Fruit fly (Drosophila melanogaster) whole organism, wandering third instar larva: ENCODE results near the gene Gale.

Experiments
- Abd-B ChIP-seq: fragments of >200 bp; optimal IDR thresholded peaks from 2 replicates; lab custom pipeline; 2017; ENCODE audit warnings: missing biosample characterization, missing genetic modification characterization
- CG32264 ChIP-seq: fragments of 200-800 bp; sonication (Bioruptor generic); optimal IDR thresholded peaks from 2 replicates; lab custom pipeline; 2016; ENCODE audit warnings: missing biosample characterization, missing genetic modification characterization
- CG9705 ChIP-seq: fragments of 200-800 bp; sonication (Bioruptor generic); optimal IDR thresholded peaks from 2 replicates; lab custom pipeline; 2018; ENCODE audit warnings: missing biosample characterization, mild to moderate bottlenecking, missing genetic modification characterization
- CrebA ChIP-seq: fragments of 200-800 bp; sonication (Bioruptor generic); optimal IDR thresholded peaks from 2 replicates; lab custom pipeline; 2016; ENCODE audit warnings: missing biosample characterization, mild to moderate bottlenecking, missing genetic modification characterization, borderline replicate concordance
- Dfd ChIP-seq: fragments of >200 bp; optimal IDR thresholded peaks from 2 replicates; lab custom pipeline; 2017; ENCODE audit warnings: missing biosample characterization, missing genetic modification characterization
- Dif ChIP-seq: fragments of 200-275, 200-300 bp; sonication (Bioruptor generic); optimal IDR thresholded peaks from 2 replicates; lab custom pipeline; 2018; ENCODE audit warnings: missing biosample characterization, missing genetic modification characterization; ENCODE audit not compliant: partially characterized antibody
- HLH106 ChIP-seq: fragments of 200-800 bp; optimal IDR thresholded peaks from 3 replicates; lab custom pipeline; 2019; ENCODE audit warnings: missing biosample characterization, mild to moderate bottlenecking, missing genetic modification characterization, moderate library complexity
- Hr78 ChIP-seq: fragments of >200 bp; optimal IDR thresholded peaks from 2 replicates; lab custom pipeline; 2017; ENCODE audit warnings: missing biosample characterization, missing genetic modification characterization
- Hr83 ChIP-seq: fragments of 200-300 bp; sonication (Bioruptor generic); optimal IDR thresholded peaks from 2 replicates; lab custom pipeline; 2016; ENCODE audit warnings: missing biosample characterization, mild to moderate bottlenecking, missing genetic modification characterization, moderate library complexity; ENCODE audit not compliant: poor library complexity, severe bottlenecking
- Jra ChIP-seq: sonication (Bioruptor generic); optimal IDR thresholded peaks from 2 replicates; lab custom pipeline; 2016; ENCODE audit warnings: missing biosample characterization, missing genetic modification characterization
- Myc ChIP-seq: fragments of >200 bp; optimal IDR thresholded peaks from 2 replicates; lab custom pipeline; 2017
- N ChIP-seq: fragments of >200 bp; optimal IDR thresholded peaks from 2 replicates; lab custom pipeline; 2018; ENCODE audit warnings: missing biosample characterization, missing external identifiers, missing genetic modification characterization
- OdsH ChIP-seq: fragments of 200-800 bp; sonication (Bioruptor generic); optimal IDR thresholded peaks from 2 replicates; lab custom pipeline; 2016; ENCODE audit warnings: missing biosample characterization, mild to moderate bottlenecking, missing genetic modification characterization
- Rel ChIP-seq, 2 experiments: fragments of 200-800 bp; sonication (Bioruptor generic) in 1 of 2; optimal IDR thresholded peaks; 2 replicates in 1 of 2; 3 replicates in 1 of 2; lab custom pipeline; 2016 to 2019; ENCODE audit warnings: mild to moderate bottlenecking in 2 of 2, missing biosample characterization in 2 of 2, missing genetic modification characterization in 2 of 2, moderate library complexity in 1 of 2
- Sp1 ChIP-seq: fragments of 200-800 bp; sonication (Bioruptor generic); optimal IDR thresholded peaks from 3 replicates; lab custom pipeline; 2019; ENCODE audit warnings: missing biosample characterization, mild to moderate bottlenecking, missing genetic modification characterization, moderate library complexity
- Vsx2 ChIP-seq: fragments of 200-300, 225-300 bp; sonication (Bioruptor generic); optimal IDR thresholded peaks from 2 replicates; lab custom pipeline; 2018; ENCODE audit warnings: missing biosample characterization, missing genetic modification characterization; ENCODE audit not compliant: partially characterized antibody
- br ChIP-seq: fragments of 200-800 bp; sonication (Bioruptor generic); optimal IDR thresholded peaks from 2 replicates; lab custom pipeline; 2016; ENCODE audit warnings: missing biosample characterization, missing genetic modification characterization
- brk ChIP-seq: fragments of 200-800 bp; sonication (Bioruptor generic); optimal IDR thresholded peaks from 2 replicates; lab custom pipeline; 2016; ENCODE audit warnings: missing biosample characterization, mild to moderate bottlenecking, missing genetic modification characterization
- dmrt93B ChIP-seq: fragments of 200-800 bp; sonication (Bioruptor generic); optimal IDR thresholded peaks from 2 replicates; lab custom pipeline; 2018; ENCODE audit warnings: missing biosample characterization, mild to moderate bottlenecking, missing genetic modification characterization
- dsf ChIP-seq: sonication (Bioruptor generic); optimal IDR thresholded peaks from 2 replicates; lab custom pipeline; 2016; ENCODE audit warnings: missing biosample characterization, missing genetic modification characterization, borderline replicate concordance
- foxo ChIP-seq, 2 experiments: fragments of 200-800 bp; sonication (Bioruptor generic); optimal IDR thresholded peaks; 2 replicates in 1 of 2; 3 replicates in 1 of 2; lab custom pipeline; 2016 to 2017; ENCODE audit warnings: missing biosample characterization in 2 of 2, missing genetic modification characterization in 2 of 2
- fru ChIP-seq: fragments of 200-800 bp; sonication (Bioruptor generic); optimal IDR thresholded peaks from 3 replicates; lab custom pipeline; 2016; ENCODE audit warnings: missing biosample characterization, mild to moderate bottlenecking, missing genetic modification characterization
- h ChIP-seq: fragments of 200-800 bp; sonication (Bioruptor generic); optimal IDR thresholded peaks from 3 replicates; lab custom pipeline; 2016; ENCODE audit warnings: missing biosample characterization, mild to moderate bottlenecking, missing genetic modification characterization
- jim ChIP-seq: fragments of 175-275, 200-325 bp; sonication (Bioruptor generic); optimal IDR thresholded peaks from 2 replicates; lab custom pipeline; 2016; ENCODE audit warnings: missing biosample characterization, mild to moderate bottlenecking, missing genetic modification characterization
- lola ChIP-seq: fragments of >200 bp; optimal IDR thresholded peaks from 2 replicates; lab custom pipeline; 2017; ENCODE audit warnings: missing biosample characterization, missing genetic modification characterization
- psq ChIP-seq: fragments of 200-800 bp; sonication (Bioruptor generic); optimal IDR thresholded peaks from 3 replicates; lab custom pipeline; 2017; ENCODE audit warnings: missing biosample characterization, mild to moderate bottlenecking, missing genetic modification characterization, moderate library complexity
- rgr ChIP-seq: fragments of 200-800 bp; sonication (Bioruptor generic); optimal IDR thresholded peaks from 3 replicates; lab custom pipeline; 2016; ENCODE audit warnings: missing biosample characterization, mild to moderate bottlenecking, missing genetic modification characterization
- sv ChIP-seq: fragments of 200-800 bp; sonication (Bioruptor generic); optimal IDR thresholded peaks from 3 replicates; lab custom pipeline; 2016; ENCODE audit warnings: missing biosample characterization, missing genetic modification characterization
- tai ChIP-seq: sonication (Bioruptor generic); optimal IDR thresholded peaks from 2 replicates; lab custom pipeline; 2016; ENCODE audit warnings: missing biosample characterization, missing genetic modification characterization
- usp ChIP-seq: fragments of >200 bp; optimal IDR thresholded peaks from 2 replicates; lab custom pipeline; 2017; ENCODE audit warnings: missing biosample characterization, missing genetic modification characterization
- woc ChIP-seq: sonication (Bioruptor generic); optimal IDR thresholded peaks from 2 replicates; lab custom pipeline; 2016; ENCODE audit warnings: missing biosample characterization, mild to moderate bottlenecking, missing genetic modification characterization

Gale gene

dm6 chr3L:640324-640974 lies 7.9 kb upstream of the Gale start (continued):
- TF ChIP-seq foxo (GFP tag; optimal IDR thresholded peaks at IDR 0.05; lab: Kevin White, UChicago) (peak in 1 of 2 experiments; percentile 94), Hr83 (GFP tag; lab: Kevin White, UChicago) (no peak), CG32264 (GFP tag; lab: Kevin White, UChicago) (peak; percentile 64), br (GFP tag; lab: Kevin White, UChicago) (peak; percentile 93), Dif (GFP tag; lab: Kevin White, UChicago) (peak; percentile 16), Rel (GFP tag; optimal IDR thresholded peaks at IDR 0.05; lab: Kevin White, UChicago) (peak; percentile 43), Rel (tag; optimal IDR thresholded peaks at IDR 0.05; lab: Kevin White, UChicago) (peak; percentile 52), CG9705 (GFP tag; lab: Kevin White, UChicago) (peak; percentile 79)

DNA sequence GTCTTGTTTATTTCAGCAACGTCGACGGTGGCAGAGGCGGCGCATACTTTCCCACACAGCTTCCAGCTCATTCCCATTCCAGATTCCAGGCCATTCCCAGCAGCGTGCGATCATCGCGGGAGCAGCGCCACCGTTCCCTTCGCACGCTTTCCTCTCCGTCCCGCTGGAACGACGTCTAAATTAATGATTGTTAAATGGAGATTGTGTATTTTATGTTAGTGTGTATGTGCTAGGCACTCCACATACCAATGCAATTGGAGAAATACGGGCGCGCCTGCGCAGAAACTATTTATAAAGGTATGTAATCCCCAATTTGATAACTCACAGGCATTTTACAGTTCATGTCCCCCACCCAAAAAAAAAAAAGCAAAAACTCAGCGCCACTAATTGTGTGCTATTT lies 6.9 kb upstream of the Gale start:
- TF ChIP-seq OdsH (no peak), sv (no peak), usp (GFP tag; lab: Kevin White, UChicago) (no peak), Dfd (GFP tag; lab: Kevin White, UChicago) (no peak), brk (no peak), psq (GFP tag; lab: Kevin White, UChicago) (no peak), Hr78 (GFP tag; lab: Kevin White, UChicago) (no peak), lola (GFP tag; lab: Kevin White, UChicago) (no peak), dmrt93B (GFP tag; lab: Kevin White, UChicago) (no peak), CrebA (GFP tag; lab: Kevin White, UChicago) (no peak), Abd-B (GFP tag; lab: Kevin White, UChicago) (no peak), Hr83 (GFP tag; lab: Kevin White, UChicago) (no peak), CG32264 (GFP tag; lab: Kevin White, UChicago) (no peak), Myc (lab: Kevin White, UChicago) (no peak), woc (GFP tag; lab: Kevin White, UChicago) (no peak), foxo (GFP tag; optimal IDR thresholded peaks at IDR 0.05; lab: Kevin White, UChicago) (no peak), Jra (GFP tag; lab: Kevin White, UChicago) (no peak), dsf (no peak), rgr (GFP tag; lab: Kevin White, UChicago) (no peak)

DNA sequence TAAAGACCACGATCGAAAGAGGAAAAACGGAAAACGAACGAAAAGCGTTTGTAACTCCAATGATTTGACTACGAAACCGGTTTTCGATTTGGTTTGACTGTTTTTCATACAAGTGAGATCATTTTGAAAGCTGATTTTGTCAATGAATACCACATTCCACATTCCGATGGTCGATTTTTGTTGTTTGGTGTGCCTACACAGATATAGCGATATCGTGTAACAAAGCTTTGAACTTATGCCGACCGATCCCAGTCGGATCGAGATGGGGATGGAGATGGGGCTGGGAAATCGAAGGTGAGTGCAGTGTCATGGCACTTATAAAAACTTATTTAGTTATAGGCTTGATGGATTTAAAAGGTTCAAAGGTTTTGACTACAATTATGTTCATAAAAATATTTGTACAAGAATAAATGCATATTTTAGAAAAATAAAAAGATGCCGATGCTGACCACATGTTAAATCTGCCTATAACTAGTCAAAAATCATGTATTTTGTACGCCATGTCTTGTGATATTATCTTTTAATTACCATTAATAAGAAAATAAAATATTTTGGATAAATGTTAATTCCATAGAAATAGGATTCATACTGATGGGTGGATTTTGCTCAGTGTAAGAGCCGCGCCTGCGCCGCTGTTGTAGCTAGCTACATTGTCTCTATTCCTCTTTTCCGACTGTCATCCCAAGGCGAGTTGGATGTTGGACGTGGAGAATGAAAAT lies 6.0 kb upstream of the Gale start:
- peak; percentile 18 for TF ChIP-seq sv
- TF ChIP-seq lola (GFP tag; lab: Kevin White, UChicago) = no peak
- TF ChIP-seq Hr83 (GFP tag; lab: Kevin White, UChicago) = no peak
- no peak for TF ChIP-seq OdsH
- TF ChIP-seq, all 38 proteins: peak for 1

DNA sequence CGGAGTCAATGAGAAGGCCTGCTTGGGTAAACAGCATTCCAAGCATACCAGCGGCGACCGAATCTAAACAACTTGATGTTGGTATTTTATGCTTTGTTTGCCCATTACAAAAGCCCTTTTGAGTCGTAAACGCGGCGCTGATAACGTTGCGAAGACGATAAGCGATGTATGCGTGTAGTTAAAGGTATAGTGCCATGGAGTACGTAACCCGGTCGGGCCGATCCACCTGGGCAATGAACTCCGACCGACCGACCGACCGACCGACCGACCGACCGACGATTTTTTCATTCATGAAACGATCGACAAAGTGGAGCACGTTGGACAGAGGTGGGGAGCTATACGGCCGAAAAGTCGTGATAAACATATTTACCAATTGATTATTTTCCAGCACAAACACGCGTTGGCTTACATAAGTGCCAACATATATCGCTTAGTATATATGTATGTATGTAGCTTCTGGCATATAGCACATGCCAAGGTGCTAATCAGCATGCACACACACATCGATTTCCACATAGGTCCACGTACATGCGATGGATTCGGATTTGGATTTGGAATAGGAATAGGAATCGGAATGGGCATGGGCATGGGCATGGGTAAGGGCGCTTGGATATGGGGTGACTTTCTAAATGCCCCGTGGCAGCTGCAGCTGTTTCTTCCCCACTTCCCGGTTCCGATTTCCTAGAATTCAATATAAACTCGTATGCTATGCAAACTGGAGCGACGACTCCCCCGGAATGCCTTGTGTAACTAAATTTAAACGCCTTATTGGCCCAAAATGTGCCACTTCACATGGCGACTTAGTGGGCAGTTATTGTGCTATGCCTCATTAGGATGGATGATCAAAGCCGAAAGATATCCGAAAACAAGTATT lies 5.3 kb upstream of the Gale start:
- no peak for TF ChIP-seq CG9705 (GFP tag; lab: Kevin White, UChicago)
- TF ChIP-seq rgr (GFP tag; lab: Kevin White, UChicago) = no peak
- TF ChIP-seq lola (GFP tag; lab: Kevin White, UChicago) = no peak
- no peak for TF ChIP-seq Jra (GFP tag; lab: Kevin White, UChicago)
- no peak for TF ChIP-seq N (GFP tag; lab: Kevin White, UChicago)

- TF ChIP-seq fru (GFP tag; lab: Kevin White, UChicago) = peak; percentile 88
- TF ChIP-seq HLH106 (tag; lab: Kevin White, UChicago) = peak; percentile 70
- TF ChIP-seq Dif (GFP tag; lab: Kevin White, UChicago) = no peak
- no peak for TF ChIP-seq Rel (GFP tag; optimal IDR thresholded peaks at IDR 0.05; lab: Kevin White, UChicago)
- TF ChIP-seq Rel (tag; optimal IDR thresholded peaks at IDR 0.05; lab: Kevin White, UChicago) = no peak
- TF ChIP-seq CrebA (GFP tag; lab: Kevin White, UChicago) = no peak
- no peak for TF ChIP-seq Vsx2 (GFP tag; lab: Kevin White, UChicago)
- TF ChIP-seq woc (GFP tag; lab: Kevin White, UChicago) = peak; percentile 75
- no peak for TF ChIP-seq jim (GFP tag; lab: Kevin White, UChicago)
- TF ChIP-seq CG32264 (GFP tag; lab: Kevin White, UChicago) = peak; percentile 62
- TF ChIP-seq CG9705 (GFP tag; lab: Kevin White, UChicago) = no peak
- peak; percentile 68 for TF ChIP-seq Sp1
- TF ChIP-seq dmrt93B (GFP tag; lab: Kevin White, UChicago) = peak; percentile 70
- peak; percentile 90 for TF ChIP-seq h (GFP tag; lab: Kevin White, UChicago)
- TF ChIP-seq Jra (GFP tag; lab: Kevin White, UChicago) = peak; percentile 64
- TF ChIP-seq lola (GFP tag; lab: Kevin White, UChicago) = no peak
- TF ChIP-seq rgr (GFP tag; lab: Kevin White, UChicago) = peak; percentile 87
- TF ChIP-seq Dfd (GFP tag; lab: Kevin White, UChicago) = no peak
- no peak for TF ChIP-seq Hr83 (GFP tag; lab: Kevin White, UChicago)
- no peak for TF ChIP-seq usp (GFP tag; lab: Kevin White, UChicago)
- peak; percentile 82 for TF ChIP-seq OdsH
- peak; percentile 85 for TF ChIP-seq br (GFP tag; lab: Kevin White, UChicago)
- no peak for TF ChIP-seq tai (GFP tag; lab: Kevin White, UChicago)
- no peak for TF ChIP-seq Abd-B (GFP tag; lab: Kevin White, UChicago)
- TF ChIP-seq Myc (lab: Kevin White, UChicago) = no peak
- peak; percentile 67 for TF ChIP-seq sv
These were observed 4.1 kb upstream of the Gale start for dm6 chr3L:644111-644718.
